Fruit fly (Drosophila melanogaster): ENCODE data around the gene CG43229.

CG43229 gene

dm6 chrX:18108676-18109075, 29.7 kb upstream of the CG43229 start:
- no peak for TF ChIP-seq psq (optimal IDR thresholded peaks at IDR 0.05)
- TF ChIP-seq Myc (optimal IDR thresholded peaks at IDR 0.05) = no peak
- no peak for TF ChIP-seq Sin3A (optimal IDR thresholded peaks at IDR 0.05)
- TF ChIP-seq insv (optimal IDR thresholded peaks at IDR 0.05) = no peak
- no peak for TF ChIP-seq h (optimal IDR thresholded peaks at IDR 0.05)
- no peak for TF ChIP-seq ttk (optimal IDR thresholded peaks at IDR 0.05)

- TF ChIP-seq Sin3A (optimal IDR thresholded peaks at IDR 0.05) (no peak), insv (optimal IDR thresholded peaks at IDR 0.05) (no peak), psq (optimal IDR thresholded peaks at IDR 0.05) (no peak), ttk (optimal IDR thresholded peaks at IDR 0.05) (no peak), h (optimal IDR thresholded peaks at IDR 0.05) (no peak), Myc (optimal IDR thresholded peaks at IDR 0.05) (no peak)
Measured at dm6 chrX:18114770-18115169, 23.6 kb upstream of the CG43229 start.

DNA sequence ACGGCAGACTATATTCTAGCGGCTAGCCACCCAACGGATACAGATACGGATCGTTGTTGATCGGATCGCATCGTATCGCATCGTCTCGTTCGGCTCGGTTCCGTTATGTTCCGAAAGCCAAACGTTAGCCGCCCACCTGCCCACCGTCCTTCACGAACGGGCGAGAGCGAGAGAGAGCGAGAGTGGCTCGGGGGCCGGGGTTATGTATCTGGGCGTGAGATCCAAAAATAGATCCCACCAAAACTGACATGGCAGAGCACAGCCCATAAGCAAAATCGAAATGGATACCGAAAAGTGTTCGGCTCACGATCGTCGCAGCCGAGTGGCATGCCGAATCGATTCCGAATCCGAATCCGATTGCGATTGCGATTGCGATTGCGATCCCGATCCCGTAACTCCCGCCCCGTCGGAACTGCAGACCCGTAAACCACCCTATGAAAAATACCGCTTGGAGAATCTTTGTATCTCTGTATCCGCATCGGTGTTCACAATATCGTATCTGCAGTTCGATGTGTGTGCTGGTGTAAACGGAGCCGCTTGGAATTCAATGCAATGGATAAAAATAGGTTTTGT, 21.4 kb upstream of the CG43229 start, which contains the start of gene wupA:
wupA (minus strand) TSS at position 112 of the 573 bp plus-strand sequence.
- TF ChIP-seq insv (optimal IDR thresholded peaks at IDR 0.05) = no peak
- TF ChIP-seq ttk (optimal IDR thresholded peaks at IDR 0.05) = no peak
- no peak for TF ChIP-seq Sin3A (optimal IDR thresholded peaks at IDR 0.05)
- TF ChIP-seq h (optimal IDR thresholded peaks at IDR 0.05) = no peak
- TF ChIP-seq Myc (optimal IDR thresholded peaks at IDR 0.05) = no peak
- TF ChIP-seq psq (optimal IDR thresholded peaks at IDR 0.05) = no peak

DNA sequence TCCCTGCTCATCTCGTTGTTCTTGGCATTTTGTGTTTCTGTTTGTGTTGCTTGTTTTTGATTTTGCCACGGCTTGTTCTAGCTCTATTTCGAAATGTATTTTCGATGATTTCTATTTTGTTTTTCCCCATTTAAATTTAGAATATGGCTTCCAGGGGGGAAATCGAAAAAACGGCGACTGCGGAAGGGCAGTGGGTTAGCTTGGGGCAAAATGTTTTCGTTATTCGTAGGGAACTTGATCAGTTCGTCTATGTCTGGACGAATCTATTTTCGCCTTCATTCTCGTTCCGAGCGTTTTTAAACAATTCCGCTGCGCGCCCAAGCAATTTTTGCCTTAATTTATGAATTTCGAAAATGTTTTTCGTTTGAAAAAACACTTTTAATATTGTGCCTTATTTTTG, 19.8 kb upstream of the CG43229 start:
- TF ChIP-seq Myc (optimal IDR thresholded peaks at IDR 0.05) (no peak), ttk (optimal IDR thresholded peaks at IDR 0.05) (no peak), psq (optimal IDR thresholded peaks at IDR 0.05) (no peak), Sin3A (optimal IDR thresholded peaks at IDR 0.05) (no peak), h (optimal IDR thresholded peaks at IDR 0.05) (no peak), insv (optimal IDR thresholded peaks at IDR 0.05) (no peak)

DNA sequence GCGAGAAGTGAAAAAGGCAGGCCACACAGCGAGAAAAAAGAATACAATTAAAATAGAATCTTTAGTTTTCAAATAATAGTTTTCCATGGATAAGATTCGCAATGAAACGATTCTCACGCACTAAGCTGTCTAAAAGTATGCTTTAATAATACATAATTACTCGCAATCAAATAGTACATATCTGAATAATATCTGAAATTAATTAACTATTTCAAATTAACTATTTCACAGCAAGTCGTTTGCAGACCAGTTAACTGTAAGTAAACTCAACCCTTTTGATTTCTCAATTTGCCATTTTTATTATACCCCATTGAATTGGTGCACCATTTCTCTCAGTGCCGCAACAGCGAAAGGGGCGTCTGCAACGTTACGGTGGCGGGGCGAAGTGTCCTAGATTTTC, 12.8 kb upstream of the CG43229 start:
- no peak for TF ChIP-seq Sin3A (optimal IDR thresholded peaks at IDR 0.05)
- no peak for TF ChIP-seq psq (optimal IDR thresholded peaks at IDR 0.05)
- no peak for TF ChIP-seq h (optimal IDR thresholded peaks at IDR 0.05)
- no peak for TF ChIP-seq ttk (optimal IDR thresholded peaks at IDR 0.05)
- no peak for TF ChIP-seq Myc (optimal IDR thresholded peaks at IDR 0.05)
- TF ChIP-seq insv (optimal IDR thresholded peaks at IDR 0.05) = no peak

DNA sequence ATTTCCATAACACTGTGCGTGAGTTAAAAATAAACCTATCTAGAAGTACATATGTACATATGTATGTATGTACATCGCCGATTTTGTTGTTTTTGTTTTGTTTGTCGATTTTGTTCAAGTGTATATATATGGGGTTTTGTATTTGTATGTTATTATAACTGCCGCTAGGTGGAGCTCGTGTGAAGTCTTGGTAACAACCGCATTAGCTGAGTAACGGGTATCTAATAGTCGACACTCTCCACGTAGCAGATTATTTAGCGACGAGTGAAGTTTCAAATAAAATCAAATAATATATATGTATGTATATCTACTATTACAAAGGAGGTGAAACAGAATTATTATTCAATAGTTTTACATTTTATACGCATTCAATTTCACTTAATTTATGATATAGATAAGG, 9.0 kb upstream of the CG43229 start:
- TF ChIP-seq Sin3A (optimal IDR thresholded peaks at IDR 0.05) = no peak
- no peak for TF ChIP-seq insv (optimal IDR thresholded peaks at IDR 0.05)
- TF ChIP-seq psq (optimal IDR thresholded peaks at IDR 0.05) = no peak
- no peak for TF ChIP-seq Myc (optimal IDR thresholded peaks at IDR 0.05)
- TF ChIP-seq ttk (optimal IDR thresholded peaks at IDR 0.05) = no peak
- no peak for TF ChIP-seq h (optimal IDR thresholded peaks at IDR 0.05)

DNA sequence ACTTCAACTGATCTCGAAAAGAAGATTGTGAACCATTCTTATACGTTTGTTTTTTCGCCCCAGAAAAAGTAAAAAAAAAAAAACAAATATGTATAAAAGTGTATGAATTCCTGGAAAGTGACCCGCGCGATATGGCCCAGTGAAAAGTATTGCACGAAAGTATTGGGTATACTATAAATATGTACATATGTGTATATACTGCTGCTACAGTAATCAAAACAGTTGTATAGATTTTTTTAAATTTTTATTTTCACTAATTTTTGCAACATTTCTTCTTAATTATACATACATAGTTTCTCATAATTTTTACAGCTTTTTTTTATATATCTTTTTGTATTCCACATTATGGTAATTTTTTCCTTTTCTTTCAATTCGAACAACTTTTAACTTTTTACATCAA, 8.2 kb upstream of the CG43229 start, which contains the start of gene CG43133:
CG43133 (minus strand) TSS at position 11 of the 400 bp plus-strand sequence.
- TF ChIP-seq h (optimal IDR thresholded peaks at IDR 0.05) (no peak), Myc (optimal IDR thresholded peaks at IDR 0.05) (no peak), ttk (optimal IDR thresholded peaks at IDR 0.05) (no peak), Sin3A (optimal IDR thresholded peaks at IDR 0.05) (no peak), psq (optimal IDR thresholded peaks at IDR 0.05) (no peak), insv (optimal IDR thresholded peaks at IDR 0.05) (no peak)

- no peak for TF ChIP-seq h (optimal IDR thresholded peaks at IDR 0.05)
- TF ChIP-seq ttk (optimal IDR thresholded peaks at IDR 0.05) = peak; percentile 40
Measured at dm6 chrX:18136059-18136458, 2.3 kb upstream of the CG43229 start.

DNA sequence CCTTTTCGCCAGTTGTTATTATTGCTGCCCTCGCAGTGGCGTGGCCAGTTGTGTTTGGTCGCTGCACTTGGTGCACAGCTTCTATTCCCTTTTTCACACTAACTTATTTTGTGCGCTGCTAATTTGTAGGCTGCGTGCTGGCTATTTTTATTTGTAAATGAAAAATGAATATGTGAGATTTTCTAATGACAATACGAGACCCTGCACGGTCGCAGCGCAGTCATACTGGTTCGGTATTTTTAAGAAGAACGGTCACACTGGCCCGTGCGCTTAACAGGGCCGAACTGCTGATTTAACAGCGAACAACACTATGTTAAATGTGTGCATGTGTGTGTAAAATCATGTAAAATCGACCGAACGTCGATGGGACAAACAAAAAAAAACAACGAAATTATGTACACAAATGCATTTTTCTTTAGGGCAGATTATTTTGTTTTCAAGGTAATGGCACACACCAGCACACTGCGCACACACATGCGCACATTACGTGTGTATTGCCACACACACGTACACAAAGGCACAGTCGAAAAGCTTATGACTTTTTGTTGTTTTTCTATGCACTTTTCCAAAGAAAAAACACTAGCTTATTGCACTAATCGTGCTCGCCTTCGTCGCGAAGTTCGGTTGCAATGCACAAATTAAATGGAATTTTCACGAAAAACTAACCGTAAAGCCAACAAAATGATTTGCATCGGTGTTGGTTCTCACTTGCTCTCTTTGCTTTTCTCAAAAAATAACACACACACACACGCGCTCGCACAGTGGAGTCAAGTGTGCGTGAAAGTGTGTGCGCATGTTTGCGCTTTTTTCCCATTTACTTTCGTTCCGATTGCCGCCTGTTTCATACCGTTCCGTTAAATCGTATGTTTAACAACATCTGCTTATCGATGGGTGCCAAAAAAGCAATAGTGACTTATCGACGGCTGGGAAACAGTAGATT, 1.2 kb upstream of the CG43229 start, which contains the start of gene ari-1:
ari-1 (minus strand) TSS at position 875 of the 940 bp plus-strand sequence.
- no peak for TF ChIP-seq Sin3A (optimal IDR thresholded peaks at IDR 0.05)
- TF ChIP-seq h (optimal IDR thresholded peaks at IDR 0.05) = no peak
- TF ChIP-seq ttk (optimal IDR thresholded peaks at IDR 0.05) = no peak
- no peak for TF ChIP-seq Myc (optimal IDR thresholded peaks at IDR 0.05)
- no peak for TF ChIP-seq psq (optimal IDR thresholded peaks at IDR 0.05)
- no peak for TF ChIP-seq insv (optimal IDR thresholded peaks at IDR 0.05)

dm6 chrX:18139950-18140349, 1.6 kb downstream of the CG43229 start:
- TF ChIP-seq insv (optimal IDR thresholded peaks at IDR 0.05) (no peak), ttk (optimal IDR thresholded peaks at IDR 0.05) (no peak), psq (optimal IDR thresholded peaks at IDR 0.05) (no peak)

- no peak for TF ChIP-seq ttk (optimal IDR thresholded peaks at IDR 0.05)
- no peak for TF ChIP-seq Sin3A (optimal IDR thresholded peaks at IDR 0.05)
- no peak for TF ChIP-seq h (optimal IDR thresholded peaks at IDR 0.05)
- TF ChIP-seq Myc (optimal IDR thresholded peaks at IDR 0.05) = no peak
- TF ChIP-seq psq (optimal IDR thresholded peaks at IDR 0.05) = no peak
- TF ChIP-seq insv (optimal IDR thresholded peaks at IDR 0.05) = no peak
Measured at dm6 chrX:18140932-18141587, 2.7 kb downstream of the CG43229 start.

dm6 chrX:18149292-18149691, 10.9 kb downstream of the CG43229 start:
- TF ChIP-seq insv (optimal IDR thresholded peaks at IDR 0.05) = no peak
- no peak for TF ChIP-seq psq (optimal IDR thresholded peaks at IDR 0.05)
- TF ChIP-seq h (optimal IDR thresholded peaks at IDR 0.05) = no peak
- no peak for TF ChIP-seq Sin3A (optimal IDR thresholded peaks at IDR 0.05)
- TF ChIP-seq ttk (optimal IDR thresholded peaks at IDR 0.05) = no peak
- TF ChIP-seq Myc (optimal IDR thresholded peaks at IDR 0.05) = no peak
